Worm (Caenorhabditis elegans) whole organism, L4 larva: ENCODE data around the gene K07C11.8.
A peak's percentile ranks its signal among the peaks of the same experiment; 100 is the strongest.

Experiments used
- F10B5.3 ChIP-seq: sonication (generic microtip); optimal IDR thresholded peaks from 2 replicates; lab custom pipeline; 2016; ENCODE audit warnings: mild to moderate bottlenecking, missing genetic modification characterization, missing compliant biosample characterization
- F26F4.8 ChIP-seq: fragments of 200-800 bp; sonication (Bioruptor generic); conservative IDR thresholded peaks from 2 replicates; pipeline ENCODE4 v1.3.6; 2022; ENCODE audit warnings: missing genetic modification characterization, missing compliant biosample characterization
- F49E8.2 ChIP-seq: sonication (generic microtip); optimal IDR thresholded peaks from 2 replicates; lab custom pipeline; 2016; ENCODE audit warnings: missing compliant biosample characterization, mild to moderate bottlenecking, missing genetic modification characterization, borderline replicate concordance
- T20F7.1 ChIP-seq: fragments of 200-800 bp; sonication (Bioruptor generic); optimal IDR thresholded peaks from 2 replicates; lab custom pipeline; 2018; ENCODE audit warnings: mild to moderate bottlenecking, missing genetic modification characterization, missing compliant biosample characterization
- aly-2 ChIP-seq: sonication (generic microtip); optimal IDR thresholded peaks from 2 replicates; lab custom pipeline; 2018; ENCODE audit warnings: missing biosample characterization, missing genetic modification characterization
- attf-4 ChIP-seq: sonication (generic microtip); optimal IDR thresholded peaks from 3 replicates; lab custom pipeline; 2017; ENCODE audit warnings: missing biosample characterization, missing genetic modification characterization
- ceh-32 ChIP-seq: sonication (generic microtip); optimal IDR thresholded peaks from 2 replicates; lab custom pipeline; 2016; ENCODE audit warnings: mild to moderate bottlenecking, missing genetic modification characterization, missing compliant biosample characterization; ENCODE audit not compliant: poor library complexity
- ceh-44 ChIP-seq: fragments of 200-800 bp; sonication (Bioruptor generic); IDR thresholded peaks from 2 replicates; pipeline ENCODE4 v1.3.6; 2022; ENCODE audit warnings: missing genetic modification reagents, missing genetic modification characterization, missing compliant biosample characterization
- ceh-62 ChIP-seq: sonication (generic microtip); optimal IDR thresholded peaks from 2 replicates; lab custom pipeline; 2017; ENCODE audit warnings: missing biosample characterization, missing genetic modification characterization
- ces-1 ChIP-seq: fragments of 150-350 bp; sonication (generic microtip); optimal IDR thresholded peaks from 4 replicates; lab custom pipeline; 2014; ENCODE audit warnings: missing biosample characterization, missing genetic modification reagents, missing genetic modification characterization
- ctbp-1 ChIP-seq: fragments of 200-800 bp; sonication (Bioruptor generic); IDR thresholded peaks from 2 replicates; pipeline ENCODE4 v1.3.6; 2022; ENCODE audit warnings: missing genetic modification reagents, missing genetic modification characterization, missing compliant biosample characterization
- daf-12 ChIP-seq: fragments of 150-350 bp; optimal IDR thresholded peaks from 2 replicates; lab custom pipeline; 2014; ENCODE audit warnings: missing biosample characterization, missing genetic modification reagents, missing genetic modification characterization
- daf-16 ChIP-seq, 3 experiments: sonication (generic microtip); optimal IDR thresholded peaks; 2 replicates each; lab custom pipeline; 2016 to 2017; ENCODE audit warnings: missing genetic modification characterization in 3 of 3, missing genetic modification reagents in 3 of 3, mild to moderate bottlenecking in 2 of 3, missing compliant biosample characterization in 2 of 3, missing biosample characterization in 1 of 3, moderate library complexity in 1 of 3
- dmd-8 ChIP-seq: fragments of 200-800 bp; sonication (Bioruptor generic); IDR thresholded peaks from 2 replicates; pipeline ENCODE4 v1.3.6; 2022; ENCODE audit warnings: missing genetic modification characterization, missing compliant biosample characterization
- dmd-9 ChIP-seq: fragments of 200-800 bp; sonication (Bioruptor generic); IDR thresholded peaks from 2 replicates; pipeline ENCODE4 v1.3.6; 2022; ENCODE audit warnings: missing genetic modification reagents, missing genetic modification characterization, missing compliant biosample characterization
- dve-1 ChIP-seq: sonication (generic microtip); optimal IDR thresholded peaks from 2 replicates; lab custom pipeline; 2017; ENCODE audit warnings: antibody characterized with exemption, mild to moderate bottlenecking, missing genetic modification characterization, missing compliant biosample characterization; ENCODE audit not compliant: insufficient read depth
- hif-1 ChIP-seq, 2 experiments: sonication (generic microtip); optimal IDR thresholded peaks; 2 replicates each; lab custom pipeline; 2016 to 2017; ENCODE audit warnings: missing compliant biosample characterization in 2 of 2, missing genetic modification characterization in 2 of 2, missing genetic modification reagents in 2 of 2, missing genotype in 2 of 2, mild to moderate bottlenecking in 1 of 2
- hlh-30 ChIP-seq: sonication (generic microtip); optimal IDR thresholded peaks from 2 replicates; lab custom pipeline; 2017; ENCODE audit warnings: antibody characterized with exemption, mild to moderate bottlenecking, missing genetic modification characterization, missing compliant biosample characterization; ENCODE audit not compliant: insufficient read depth
- hmg-1.1 ChIP-seq: fragments of 200-800 bp; sonication (Bioruptor generic); IDR thresholded peaks from 2 replicates; pipeline ENCODE4 v1.3.6; 2022; ENCODE audit warnings: missing genetic modification reagents, missing genetic modification characterization, missing compliant biosample characterization
- jun-1 ChIP-seq: fragments of 150-350 bp; optimal IDR thresholded peaks from 2 replicates; lab custom pipeline; 2014; ENCODE audit warnings: missing biosample characterization, missing genetic modification reagents, missing genetic modification characterization
- lim-7 ChIP-seq: fragments of 200-800 bp; sonication (Bioruptor generic); IDR thresholded peaks from 2 replicates; pipeline ENCODE4 v1.3.6; 2022; ENCODE audit warnings: missing genetic modification characterization, missing compliant biosample characterization
- lin-1 ChIP-seq: fragments of 200-800 bp; sonication (Bioruptor generic); IDR thresholded peaks from 2 replicates; pipeline ENCODE4 v1.3.6; 2022; ENCODE audit warnings: missing genetic modification reagents, missing genetic modification characterization, missing compliant biosample characterization
- lin-15B ChIP-seq: fragments of 150-350 bp; sonication (generic microtip); optimal IDR thresholded peaks from 3 replicates; lab custom pipeline; 2014; ENCODE audit warnings: missing biosample characterization, missing genetic modification characterization
- lin-29 ChIP-seq: fragments of 200-800 bp; sonication (Bioruptor generic); IDR thresholded peaks from 2 replicates; pipeline ENCODE4 v1.3.6; 2022; ENCODE audit warnings: missing genetic modification reagents, missing genetic modification characterization, missing compliant biosample characterization
- lin-38 ChIP-seq: fragments of 200-800 bp; sonication (Bioruptor generic); IDR thresholded peaks from 2 replicates; pipeline ENCODE4 v1.3.6; 2022; ENCODE audit warnings: missing genetic modification reagents, missing genetic modification characterization, missing compliant biosample characterization
- lsy-2 ChIP-seq, 2 experiments: fragments of 150-350 bp in 1 of 2; sonication (generic microtip) in 1 of 2; optimal IDR thresholded peaks; 2 replicates each; lab custom pipeline; 2014 to 2017; ENCODE audit warnings: missing biosample characterization in 2 of 2, missing genetic modification characterization in 2 of 2
- madf-5 ChIP-seq, 2 experiments: fragments of 200-800 bp; sonication (Bioruptor generic); IDR thresholded peaks; 2 replicates each; pipeline ENCODE4 v1.3.6; 2022; ENCODE audit warnings: missing compliant biosample characterization in 2 of 2, missing genetic modification characterization in 2 of 2
- mdl-1 ChIP-seq, 2 experiments: fragments of 150-350 bp in 1 of 2; sonication (generic microtip) in 1 of 2; optimal IDR thresholded peaks; 2 replicates each; lab custom pipeline; 2014 to 2017; ENCODE audit warnings: missing biosample characterization in 2 of 2, missing genetic modification characterization in 2 of 2
- mep-1 ChIP-seq: fragments of 150-350 bp; sonication (generic microtip); optimal IDR thresholded peaks from 3 replicates; lab custom pipeline; 2014; ENCODE audit warnings: missing biosample characterization, missing genetic modification characterization
- nhr-102 ChIP-seq: sonication (generic microtip); optimal IDR thresholded peaks from 2 replicates; lab custom pipeline; 2016; ENCODE audit warnings: mild to moderate bottlenecking, missing genetic modification characterization, moderate library complexity, missing compliant biosample characterization
- nhr-41 ChIP-seq: fragments of 200-800 bp; sonication (Bioruptor generic); IDR thresholded peaks from 2 replicates; pipeline ENCODE4 v1.3.6; 2022; ENCODE audit warnings: missing genetic modification reagents, missing genetic modification characterization, missing compliant biosample characterization
- php-3 ChIP-seq: fragments of 200-800 bp; sonication (Bioruptor generic); IDR thresholded peaks from 2 replicates; pipeline ENCODE4 v1.3.6; 2022; ENCODE audit warnings: missing genetic modification reagents, missing genetic modification characterization, missing compliant biosample characterization
- saeg-2 ChIP-seq: fragments of 200-800 bp; sonication (Bioruptor generic); IDR thresholded peaks from 2 replicates; pipeline ENCODE4 v1.3.6; 2022; ENCODE audit warnings: missing genetic modification reagents, missing genetic modification characterization, missing compliant biosample characterization
- snpc-1.2 ChIP-seq: fragments of 200-800 bp; sonication (Bioruptor generic); IDR thresholded peaks from 2 replicates; pipeline ENCODE4 v1.3.6; 2022; ENCODE audit warnings: missing genetic modification reagents, missing genetic modification characterization, missing compliant biosample characterization
- unc-130 ChIP-seq: sonication (generic microtip); optimal IDR thresholded peaks from 2 replicates; lab custom pipeline; 2016; ENCODE audit warnings: missing genetic modification reagents, missing genetic modification characterization, missing compliant biosample characterization
- unc-39 ChIP-seq: sonication (generic microtip); optimal IDR thresholded peaks from 2 replicates; lab custom pipeline; 2017; ENCODE audit warnings: missing biosample characterization, missing genetic modification characterization
- unc-62 ChIP-seq, 3 experiments: fragments of 150-350 bp in 1 of 3; sonication (generic microtip); optimal IDR thresholded peaks in 2 of 3; peaks in 1 of 3; 1 replicate in 1 of 3; 2 replicates in 2 of 3; lab custom pipeline; 2014 to 2017; ENCODE audit warnings: missing biosample characterization in 3 of 3, missing genetic modification characterization in 3 of 3, missing genetic modification reagents in 3 of 3, missing genotype in 1 of 3
- vab-7 ChIP-seq: fragments of 200-800 bp; sonication (Bioruptor generic); IDR thresholded peaks from 2 replicates; pipeline ENCODE4 v1.3.6; 2022; ENCODE audit warnings: missing genetic modification reagents, missing genetic modification characterization, missing compliant biosample characterization
- zfp-2 ChIP-seq: sonication (generic microtip); optimal IDR thresholded peaks from 2 replicates; lab custom pipeline; 2016; ENCODE audit warnings: mild to moderate bottlenecking, missing genetic modification characterization, missing compliant biosample characterization
- zip-11 ChIP-seq: fragments of 200-800 bp; sonication (Bioruptor generic); IDR thresholded peaks from 2 replicates; pipeline ENCODE4 v1.3.6; 2022; ENCODE audit warnings: missing genetic modification characterization, missing compliant biosample characterization
- zip-2 ChIP-seq: fragments of 150-350 bp; optimal IDR thresholded peaks from 2 replicates; lab custom pipeline; 2014; ENCODE audit warnings: missing biosample characterization, missing genetic modification characterization
- ztf-11 ChIP-seq: fragments of 150-350 bp; optimal IDR thresholded peaks from 2 replicates; lab custom pipeline; 2014; ENCODE audit warnings: missing biosample characterization, missing genetic modification characterization

Gene K07C11.8

DNA sequence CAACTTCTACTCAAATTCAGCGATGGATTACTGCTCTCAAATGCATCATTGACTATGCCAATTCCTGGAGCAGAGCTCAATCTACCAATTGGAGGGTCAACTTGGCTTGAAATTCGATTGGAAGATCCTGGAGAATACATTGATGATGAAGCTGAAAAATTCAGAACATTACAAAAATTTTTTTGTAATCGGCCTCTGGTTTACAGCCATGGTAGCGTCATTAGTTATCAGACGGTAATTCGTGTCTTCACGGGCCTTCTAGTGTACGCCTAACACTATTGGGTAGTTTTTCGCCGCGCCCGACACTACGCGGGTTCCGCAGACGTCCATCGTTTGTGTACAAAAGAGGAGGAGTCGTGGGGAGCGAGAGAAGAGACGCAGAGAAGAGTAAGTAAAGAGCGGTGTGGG, 11.0 kb upstream of the K07C11.8 start (continued):
- TF ChIP-seq hmg-1.1 (GFP tag; lab: Robert Waterston, UW): peak; percentile 88
- peak in 1 of 2 experiments; percentile 77 for TF ChIP-seq lsy-2 (tag; optimal IDR thresholded peaks at IDR 0.05; lab: Kevin White, UChicago)
- TF ChIP-seq unc-130 (GFP tag; lab: Kevin White, UChicago): peak; percentile 91
- TF ChIP-seq mep-1 (tag; lab: Kevin White, UChicago): peak; percentile 93

DNA sequence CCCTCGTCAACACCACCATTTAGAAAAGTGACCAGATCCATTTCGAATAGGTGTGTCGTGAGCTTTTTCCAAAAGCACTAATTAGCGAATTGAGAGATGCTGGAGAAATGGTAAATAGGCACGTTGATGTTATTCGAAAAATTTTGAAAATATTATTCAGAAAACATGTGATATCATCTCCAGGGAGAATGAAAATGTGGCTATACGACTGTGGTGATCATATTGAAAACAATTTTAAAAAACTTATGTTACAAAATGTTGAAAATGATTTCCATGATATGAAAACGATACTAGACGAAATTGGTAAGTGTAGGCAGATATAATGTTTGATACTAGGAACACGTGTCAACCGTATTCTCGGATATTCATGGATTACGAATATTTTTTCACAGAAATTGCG, 9.1 kb upstream of the K07C11.8 start, which contains the start of gene K07C11.10:
Gene K07C11.10 (minus strand): TSS at position 101 of the 400 bp plus-strand sequence.
- TF ChIP-seq unc-62 (GFP tag; optimal IDR thresholded peaks at IDR 0.05 in 1 of 2; lab: Kevin White, UChicago) (peak in 1 of 2 experiments; percentile 47), unc-62 (tag; optimal IDR thresholded peaks at IDR 0.05; lab: Kevin White, UChicago) (no peak), jun-1 (tag; lab: Kevin White, UChicago) (no peak)

DNA sequence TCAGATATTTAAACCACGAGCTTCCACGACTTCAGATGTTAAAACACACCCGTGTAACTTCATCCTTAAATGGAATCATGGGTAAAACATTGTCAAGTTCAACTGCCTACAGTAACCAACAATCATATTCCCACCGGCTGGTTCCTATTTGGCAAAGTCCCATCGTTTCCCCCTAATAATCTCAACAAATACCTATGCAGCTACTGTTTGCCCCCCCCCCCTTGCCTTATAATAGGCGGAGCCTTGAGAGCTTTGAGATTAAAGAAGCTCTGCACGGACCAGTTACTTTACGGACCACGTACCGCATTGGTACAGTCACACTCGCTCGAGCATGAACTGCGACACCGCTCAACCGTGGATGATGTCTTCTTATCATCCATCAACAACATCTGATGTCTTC, 7.0 kb upstream of the K07C11.8 start, which contains the start of gene pax-1:
Gene pax-1 (plus strand): TSS at position 301 of the 400 bp plus-strand sequence.
- no peak for TF ChIP-seq vab-7 (GFP tag; lab: Robert Waterston, UW)
- TF ChIP-seq ceh-44 (GFP tag; lab: Robert Waterston, UW): no peak
- TF ChIP-seq snpc-1.2 (GFP tag; lab: Robert Waterston, UW): no peak
- TF ChIP-seq dve-1 (tag; lab: Kevin White, UChicago): no peak
- TF ChIP-seq ceh-62 (tag; lab: Kevin White, UChicago): no peak
- TF ChIP-seq aly-2 (tag; lab: Kevin White, UChicago): no peak
- TF ChIP-seq ceh-32: no peak
- TF ChIP-seq nhr-102 (tag; lab: Kevin White, UChicago): no peak
- TF ChIP-seq zfp-2 (tag; lab: Kevin White, UChicago): no peak
- TF ChIP-seq lin-29 (GFP tag; lab: Robert Waterston, UW): no peak
- TF ChIP-seq lim-7: no peak
- no peak for TF ChIP-seq ces-1 (GFP tag; lab: Kevin White, UChicago)
- TF ChIP-seq php-3 (GFP tag; lab: Robert Waterston, UW): no peak
- TF ChIP-seq hlh-30 (tag; lab: Kevin White, UChicago): no peak

DNA sequence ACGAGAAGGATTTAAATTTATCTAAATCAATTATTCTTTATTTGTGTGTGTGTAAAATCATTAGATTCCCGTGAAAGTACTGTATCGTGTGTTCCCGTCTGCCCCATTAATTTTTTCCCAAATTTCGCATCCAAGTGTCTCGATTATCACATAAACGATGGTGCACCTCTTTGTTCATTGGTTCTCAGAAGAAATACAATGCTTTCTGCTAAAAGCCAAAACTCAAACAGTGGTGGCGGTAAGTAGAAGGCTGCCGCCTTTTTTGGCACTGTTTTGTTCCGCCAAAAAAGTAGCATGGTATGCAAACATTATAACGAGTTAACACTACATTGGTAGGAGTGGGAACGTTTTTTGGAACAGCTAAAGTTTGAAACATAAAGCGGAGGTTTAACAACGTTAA, 5.7 kb upstream of the K07C11.8 start:
- TF ChIP-seq F49E8.2 (tag; lab: Kevin White, UChicago): peak; percentile 9
- peak; percentile 38 for TF ChIP-seq lin-38 (GFP tag; lab: Robert Waterston, UW)
- TF ChIP-seq zip-11: no peak

DNA sequence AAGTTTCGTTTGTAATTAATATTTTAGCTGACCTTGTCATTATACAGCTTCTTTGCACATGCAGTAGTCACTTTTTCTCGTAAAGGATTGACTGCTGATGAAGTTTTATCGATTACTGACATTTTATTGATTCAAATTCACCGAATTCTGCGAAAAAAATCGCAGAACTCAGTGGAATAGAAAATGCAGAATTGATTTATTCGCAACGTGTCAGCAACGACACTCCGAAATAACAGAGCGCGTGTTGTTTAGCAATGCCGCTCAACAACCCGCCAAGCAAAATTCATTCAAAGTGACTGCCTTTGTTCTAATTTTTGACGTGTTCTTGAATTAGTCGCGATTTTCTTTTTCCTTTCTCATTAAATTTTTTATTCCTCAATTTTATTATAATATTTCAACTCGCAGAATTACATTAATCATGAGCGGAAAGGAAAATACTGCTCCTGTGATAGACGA, 3.4 kb upstream of the K07C11.8 start, which contains the start of the genes cogc-6 and air-1:
Gene cogc-6 (minus strand): TSS at position 234 of the 456 bp plus-strand sequence.
Gene air-1 (plus strand): TSS at position 406 of the 456 bp plus-strand sequence.
- TF ChIP-seq F26F4.8 (GFP tag; lab: Robert Waterston, UW) (no peak), attf-4 (no peak), lin-15B (tag; lab: Kevin White, UChicago) (no peak), hif-1 (tag; optimal IDR thresholded peaks at IDR 0.05; lab: Kevin White, UChicago) (no peak), daf-16 (GFP tag; optimal IDR thresholded peaks at IDR 0.05; lab: Kevin White, UChicago) (no peak), daf-16 (tag; optimal IDR thresholded peaks at IDR 0.05; lab: Kevin White, UChicago) (peak; percentile 3), T20F7.1 (GFP tag; lab: Kevin White, UChicago) (peak; percentile 94), unc-39 (tag; lab: Kevin White, UChicago) (no peak), nhr-41 (GFP tag; lab: Robert Waterston, UW) (no peak), dmd-9 (GFP tag; lab: Robert Waterston, UW) (no peak), zip-2 (tag; lab: Kevin White, UChicago) (no peak), ctbp-1 (GFP tag; lab: Robert Waterston, UW) (no peak), madf-5 (GFP tag; IDR thresholded peaks at IDR 0.05; lab: Robert Waterston, UW) (no peak), hmg-1.1 (GFP tag; lab: Robert Waterston, UW) (no peak), ztf-11 (tag; lab: Kevin White, UChicago) (no peak), mdl-1 (tag; optimal IDR thresholded peaks at IDR 0.05; lab: Kevin White, UChicago) (no peak), jun-1 (tag; lab: Kevin White, UChicago) (no peak), saeg-2 (no peak), unc-130 (GFP tag; lab: Kevin White, UChicago) (no peak), zfp-2 (tag; lab: Kevin White, UChicago) (no peak), lin-1 (no peak), dmd-8 (GFP tag; lab: Robert Waterston, UW) (no peak), daf-12 (tag; lab: Kevin White, UChicago) (no peak), F10B5.3 (tag; lab: Kevin White, UChicago) (no peak), lin-29 (GFP tag; lab: Robert Waterston, UW) (no peak)
